Fruit fly (Drosophila melanogaster) whole organism, embryonic: Measurements from ENCODE around the gene CG9674.

Experiments used
- Ada2b ChIP-seq: fragments of 200-800 bp; sonication (Bioruptor generic); IDR thresholded peaks from 2 replicates; pipeline ENCODE4 v1.3.6; 2022; ENCODE audit warnings: missing biosample characterization, missing genetic modification characterization
- Aef1 ChIP-seq: fragments of 200-800 bp; sonication (Bioruptor generic); IDR thresholded peaks from 3 replicates; pipeline ENCODE4 v1.3.6; 2022; ENCODE audit warnings: missing biosample characterization, missing genetic modification characterization
- Antp ChIP-seq: fragments of 200-800 bp; sonication (Bioruptor generic); optimal IDR thresholded peaks from 3 replicates; lab custom pipeline; 2016; ENCODE audit warnings: missing biosample characterization, missing genetic modification characterization
- CG1024 ChIP-seq: fragments of 200-800 bp; sonication (Bioruptor generic); IDR thresholded peaks from 2 replicates; pipeline ENCODE4 v1.3.6; 2022; ENCODE audit warnings: missing biosample characterization, missing genetic modification characterization
- CG10321 ChIP-seq: fragments of 200-800 bp; sonication (Bioruptor generic); IDR thresholded peaks from 2 replicates; pipeline ENCODE4 v1.3.6; 2022; ENCODE audit warnings: missing biosample characterization, missing genetic modification characterization
- CG10654 ChIP-seq: fragments of 200-800 bp; sonication (Bioruptor generic); optimal IDR thresholded peaks from 2 replicates; lab custom pipeline; 2016; ENCODE audit warnings: missing biosample characterization, missing genetic modification characterization
- CG11456 ChIP-seq: fragments of 200-800 bp; sonication (Bioruptor generic); IDR thresholded peaks from 3 replicates; pipeline ENCODE4 v1.3.6; 2022; ENCODE audit warnings: missing biosample characterization, missing genetic modification characterization
- CG12391 ChIP-seq: fragments of 200-800 bp; sonication (Bioruptor generic); optimal IDR thresholded peaks from 3 replicates; lab custom pipeline; 2018; ENCODE audit warnings: missing biosample characterization, mild to moderate bottlenecking, missing genetic modification characterization, moderate library complexity
- CG15011 ChIP-seq: fragments of 200-800 bp; sonication (Bioruptor generic); optimal IDR thresholded peaks from 3 replicates; lab custom pipeline; 2018; ENCODE audit warnings: missing biosample characterization, mild to moderate bottlenecking, missing genetic modification characterization
- CG15479 ChIP-seq: fragments of 200-800 bp; sonication (Bioruptor generic); optimal IDR thresholded peaks from 3 replicates; lab custom pipeline; 2019; ENCODE audit warnings: missing biosample characterization, mild to moderate bottlenecking, missing genetic modification characterization, moderate library complexity
- CG16815 ChIP-seq: fragments of 200-800 bp; sonication (Bioruptor generic); optimal IDR thresholded peaks from 3 replicates; lab custom pipeline; 2017; ENCODE audit warnings: missing biosample characterization, mild to moderate bottlenecking, missing genetic modification characterization
- CG17568 ChIP-seq: fragments of 200-800 bp; sonication (Bioruptor generic); optimal IDR thresholded peaks from 2 replicates; lab custom pipeline; 2018; ENCODE audit warnings: missing biosample characterization, mild to moderate bottlenecking, missing genetic modification characterization, moderate library complexity
- CG17802 ChIP-seq: fragments of 200-800 bp; sonication (Bioruptor generic); optimal IDR thresholded peaks from 2 replicates; lab custom pipeline; 2018; ENCODE audit warnings: missing biosample characterization, mild to moderate bottlenecking, missing genetic modification characterization, moderate library complexity
- CG18476 ChIP-seq: fragments of 200-800 bp; sonication (Bioruptor generic); optimal IDR thresholded peaks from 2 replicates; lab custom pipeline; 2016; ENCODE audit warnings: missing biosample characterization, mild to moderate bottlenecking, missing genetic modification characterization
- CG30020 ChIP-seq: fragments of 200-800 bp; optimal IDR thresholded peaks from 2 replicates; lab custom pipeline; 2019; ENCODE audit warnings: missing biosample characterization, mild to moderate bottlenecking, missing genetic modification characterization, moderate library complexity
- CG6813 ChIP-seq: fragments of 200-800 bp; sonication (Bioruptor generic); optimal IDR thresholded peaks from 2 replicates; lab custom pipeline; 2017; ENCODE audit warnings: missing biosample characterization, missing genetic modification characterization, mild to moderate bottlenecking, moderate library complexity, missing genetic modification reagents
- CG7357 ChIP-seq: fragments of 200-800 bp; sonication (Bioruptor generic); IDR thresholded peaks from 3 replicates; pipeline ENCODE4 v1.3.6; 2022; ENCODE audit warnings: missing biosample characterization, missing genetic modification characterization
- CG7745 ChIP-seq: fragments of 200-800 bp; sonication (Bioruptor generic); optimal IDR thresholded peaks from 2 replicates; lab custom pipeline; 2018; ENCODE audit warnings: missing biosample characterization, mild to moderate bottlenecking, missing genetic modification characterization, moderate library complexity
- CG8359 ChIP-seq: fragments of 200-800 bp; sonication (Bioruptor generic); optimal IDR thresholded peaks from 2 replicates; lab custom pipeline; 2017; ENCODE audit warnings: missing biosample characterization, mild to moderate bottlenecking, missing genetic modification characterization, borderline replicate concordance
- CG8765 ChIP-seq: fragments of 200-800 bp; sonication (Bioruptor generic); IDR thresholded peaks from 2 replicates; pipeline ENCODE4 v1.3.6; 2022; ENCODE audit warnings: missing biosample characterization, missing genetic modification characterization
- CG8924 ChIP-seq: fragments of 200-800 bp; optimal IDR thresholded peaks from 3 replicates; lab custom pipeline; 2019; ENCODE audit warnings: missing biosample characterization, mild to moderate bottlenecking, missing genetic modification characterization, moderate library complexity
- CG9797 ChIP-seq: fragments of 200-800 bp; sonication (Bioruptor generic); optimal IDR thresholded peaks from 3 replicates; lab custom pipeline; 2018; ENCODE audit warnings: missing biosample characterization, mild to moderate bottlenecking, missing genetic modification characterization
- Dbx ChIP-seq: fragments of 200-800 bp; sonication (Bioruptor generic); IDR thresholded peaks from 3 replicates; pipeline ENCODE4 v1.3.6; 2022; ENCODE audit warnings: missing biosample characterization, missing genetic modification characterization
- Dll ChIP-seq: fragments of 200-800 bp; sonication (Bioruptor generic); IDR thresholded peaks from 4 replicates; pipeline ENCODE4 v1.3.6; 2022; ENCODE audit warnings: missing biosample characterization, missing genetic modification characterization; ENCODE audit not compliant: partially characterized antibody
- Gsc ChIP-seq: fragments of 200-800 bp; sonication (Bioruptor generic); IDR thresholded peaks from 2 replicates; pipeline ENCODE4 v1.3.6; 2022; ENCODE audit warnings: missing biosample characterization, missing genetic modification characterization
- Ptx1 ChIP-seq: fragments of 200-800 bp; sonication (Bioruptor generic); IDR thresholded peaks from 2 replicates; pipeline ENCODE4 v1.3.6; 2022; ENCODE audit warnings: missing biosample characterization, missing genetic modification characterization
- Sin3A ChIP-seq: fragments of >200 bp; optimal IDR thresholded peaks from 2 replicates; lab custom pipeline; 2018
- Sry-δ ChIP-seq: fragments of 200-800 bp; sonication (Bioruptor generic); optimal IDR thresholded peaks from 2 replicates; lab custom pipeline; 2016; ENCODE audit warnings: missing biosample characterization, missing genetic modification characterization
- bowl ChIP-seq: fragments of 200-800 bp; sonication (Bioruptor generic); IDR thresholded peaks from 2 replicates; pipeline ENCODE4 v1.3.6; 2022; ENCODE audit warnings: missing biosample characterization, missing genetic modification characterization
- br ChIP-seq: fragments of >200 bp; optimal IDR thresholded peaks from 2 replicates; lab custom pipeline; 2017
- corto ChIP-seq: fragments of 200-800 bp; sonication (Bioruptor generic); optimal IDR thresholded peaks from 2 replicates; lab custom pipeline; 2016; ENCODE audit warnings: missing biosample characterization, mild to moderate bottlenecking, missing genetic modification characterization, moderate library complexity
- eve ChIP-seq, 2 experiments: fragments of >200 bp; optimal IDR thresholded peaks; 2 replicates each; lab custom pipeline; 2017; ENCODE audit warnings: missing biosample characterization in 2 of 2, missing genetic modification characterization in 2 of 2
- gsb ChIP-seq: fragments of 200-800 bp; sonication (Bioruptor generic); IDR thresholded peaks from 2 replicates; pipeline ENCODE4 v1.3.6; 2022; ENCODE audit warnings: missing biosample characterization, missing genetic modification characterization
- ind ChIP-seq: fragments of 200-800 bp; sonication (Bioruptor generic); optimal IDR thresholded peaks from 3 replicates; lab custom pipeline; 2016; ENCODE audit warnings: missing biosample characterization, missing genetic modification characterization
- inv ChIP-seq: fragments of 200-800 bp; sonication (Bioruptor generic); IDR thresholded peaks from 2 replicates; pipeline ENCODE4 v1.3.6; 2022; ENCODE audit warnings: missing biosample characterization, missing genetic modification characterization; ENCODE audit not compliant: partially characterized antibody
- kni ChIP-seq: fragments of 200-800 bp; sonication (Bioruptor generic); optimal IDR thresholded peaks from 3 replicates; lab custom pipeline; 2017; ENCODE audit warnings: mild to moderate bottlenecking, missing biosample characterization, missing genetic modification reagents, missing genetic modification characterization
- mirr ChIP-seq: fragments of 200-800 bp; sonication (Bioruptor generic); optimal IDR thresholded peaks from 3 replicates; lab custom pipeline; 2018; ENCODE audit warnings: missing biosample characterization, mild to moderate bottlenecking, missing genetic modification characterization
- nau ChIP-seq: fragments of 200-800 bp; sonication (Bioruptor generic); optimal IDR thresholded peaks from 3 replicates; lab custom pipeline; 2017; ENCODE audit warnings: missing biosample characterization, mild to moderate bottlenecking, missing genetic modification characterization, missing genetic modification reagents
- nerfin-2 ChIP-seq: fragments of 200-800 bp; sonication (Bioruptor generic); IDR thresholded peaks from 2 replicates; pipeline ENCODE4 v1.3.6; 2022; ENCODE audit warnings: missing biosample characterization, missing genetic modification characterization; ENCODE audit not compliant: partially characterized antibody
- nom ChIP-seq: fragments of 200-800 bp; sonication (Bioruptor generic); optimal IDR thresholded peaks from 2 replicates; lab custom pipeline; 2017; ENCODE audit warnings: missing biosample characterization, missing genetic modification characterization, mild to moderate bottlenecking, moderate library complexity, missing genetic modification reagents
- otp ChIP-seq: fragments of 200-800 bp; sonication (Bioruptor generic); IDR thresholded peaks from 3 replicates; pipeline ENCODE4, ENCODE4 v1.3.6; 2022; ENCODE audit warnings: missing biosample characterization, missing genetic modification characterization
- pb ChIP-seq: fragments of 200-800 bp; sonication (Bioruptor generic); optimal IDR thresholded peaks from 3 replicates; lab custom pipeline; 2016; ENCODE audit warnings: missing biosample characterization, missing genetic modification characterization
- row ChIP-seq: fragments of 200-800 bp; sonication (Bioruptor generic); IDR thresholded peaks from 3 replicates; pipeline ENCODE4 v1.3.6; 2022; ENCODE audit warnings: missing biosample characterization, missing genetic modification characterization
- salm ChIP-seq: fragments of 200-800 bp; sonication (Bioruptor generic); optimal IDR thresholded peaks from 2 replicates; lab custom pipeline; 2018; ENCODE audit warnings: missing biosample characterization, mild to moderate bottlenecking, missing genetic modification characterization
- sens ChIP-seq: fragments of 200-800 bp; sonication (Bioruptor generic); peaks from one replicate; lab custom pipeline; 2016; ENCODE audit warnings: missing biosample characterization, missing genetic modification characterization
- tll ChIP-seq, 2 experiments: fragments of 200-800 bp in 1 of 2; fragments of >200 bp in 1 of 2; sonication (Bioruptor generic) in 1 of 2; optimal IDR thresholded peaks; 2 replicates each; lab custom pipeline; 2017 to 2019; ENCODE audit warnings: missing biosample characterization in 2 of 2, missing genetic modification characterization in 2 of 2, mild to moderate bottlenecking in 1 of 2, moderate library complexity in 1 of 2
- trem ChIP-seq: fragments of 200-800 bp; optimal IDR thresholded peaks from 3 replicates; lab custom pipeline; 2019; ENCODE audit warnings: missing biosample characterization, mild to moderate bottlenecking, missing genetic modification characterization, moderate library complexity
- vfl ChIP-seq: fragments of 200-800 bp; sonication (Bioruptor generic); optimal IDR thresholded peaks from 2 replicates; lab custom pipeline; 2016; ENCODE audit warnings: missing biosample characterization, missing genetic modification characterization
- z ChIP-seq: fragments of 200-800 bp; sonication (Bioruptor generic); IDR thresholded peaks from 3 replicates; pipeline ENCODE4 v1.3.6; 2022; ENCODE audit warnings: missing biosample characterization, missing genetic modification characterization

CG9674 gene

DNA sequence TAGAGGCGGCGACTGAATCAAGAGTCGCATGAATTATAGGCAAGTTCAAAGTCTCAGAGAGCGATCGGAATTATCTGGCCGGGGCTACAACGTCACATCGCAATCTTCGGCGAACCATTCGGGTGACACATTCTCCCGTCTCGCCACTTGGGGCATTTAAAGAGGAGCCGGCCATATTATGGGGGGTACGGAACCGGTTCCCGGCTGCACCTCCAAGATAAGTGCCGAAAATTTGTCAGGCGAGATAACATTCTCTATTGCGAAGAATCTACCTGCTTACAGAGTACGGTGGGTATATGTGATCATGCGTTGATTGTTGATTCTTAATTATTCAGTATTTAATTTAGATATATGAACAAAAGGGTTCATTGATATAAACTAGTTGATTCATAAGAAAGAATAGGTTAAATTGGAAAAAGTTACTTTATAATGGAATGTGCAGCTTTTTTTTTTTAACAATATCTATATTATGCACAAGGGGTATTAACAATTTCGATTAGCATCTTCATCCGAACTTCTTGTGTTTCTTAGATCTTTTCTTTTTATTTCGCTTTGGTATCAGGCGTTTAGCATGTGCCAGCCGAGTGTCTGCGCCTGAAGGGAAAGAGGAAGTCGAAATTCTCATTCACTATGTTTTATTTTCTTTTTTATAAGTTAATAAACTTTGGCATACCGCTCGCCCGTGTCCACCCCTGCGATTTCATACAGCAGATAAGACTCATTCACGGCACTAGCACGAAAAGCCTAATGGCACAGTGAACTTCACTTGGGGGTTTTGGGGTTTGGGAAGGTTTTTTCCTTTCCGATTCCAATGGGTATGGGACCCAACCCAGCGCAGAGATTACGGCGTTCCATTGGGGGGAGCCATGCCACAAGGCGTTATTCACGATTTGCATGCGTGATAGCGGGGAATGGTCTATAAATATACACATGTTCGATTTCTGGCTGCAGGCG, 5.8 kb downstream of the CG9674 start (continued):
- TF ChIP-seq CG15011 (GFP tag; lab: Kevin White, UChicago) (peak; percentile 4), ind (GFP tag; lab: Kevin White, UChicago) (peak; percentile 51), row (GFP tag; lab: Robert Waterston, UW) (peak; percentile 82), kni (GFP tag; lab: Kevin White, UChicago) (peak; percentile 7), Sin3A (lab: Kevin White, UChicago) (no peak), tll (GFP tag; optimal IDR thresholded peaks at IDR 0.05; lab: Kevin White, UChicago) (no peak), CG8765 (GFP tag; lab: Robert Waterston, UW) (no peak), Dbx (GFP tag; lab: Robert Waterston, UW) (no peak), Ptx1 (GFP tag; lab: Robert Waterston, UW) (peak; percentile 53), corto (no peak), CG18476 (GFP tag; lab: Kevin White, UChicago) (peak; percentile 52), inv (GFP tag; lab: Robert Waterston, UW) (no peak), Dll (no peak), salm (tag; lab: Kevin White, UChicago) (no peak), CG10654 (GFP tag; lab: Kevin White, UChicago) (no peak), nerfin-2 (GFP tag; lab: Robert Waterston, UW) (no peak), CG10321 (GFP tag; lab: Robert Waterston, UW) (no peak), CG8359 (peak; percentile 23), sens (GFP tag; lab: Kevin White, UChicago) (peak; percentile 92), Sry-δ (no peak), nom (GFP tag; lab: Kevin White, UChicago) (peak; percentile 87), Gsc (GFP tag; lab: Robert Waterston, UW) (no peak), CG16815 (GFP tag; lab: Kevin White, UChicago) (peak; percentile 58), CG8924 (tag; lab: Kevin White, UChicago) (peak; percentile 46), CG9797 (no peak), CG17568 (GFP tag; lab: Kevin White, UChicago) (no peak), CG7357 (GFP tag; lab: Robert Waterston, UW) (no peak), CG1024 (no peak), mirr (GFP tag; lab: Kevin White, UChicago) (peak; percentile 37), bowl (GFP tag; lab: Robert Waterston, UW) (no peak), Aef1 (GFP tag; lab: Robert Waterston, UW) (no peak), CG11456 (GFP tag; lab: Robert Waterston, UW) (no peak), vfl (GFP tag; lab: Kevin White, UChicago) (no peak), CG6813 (GFP tag; lab: Kevin White, UChicago) (no peak), z (no peak), br (no peak), CG17802 (tag; lab: Kevin White, UChicago) (no peak), pb (peak; percentile 45), CG12391 (peak; percentile 66), CG7745 (tag; lab: Kevin White, UChicago) (peak; percentile 21), Antp (GFP tag; lab: Kevin White, UChicago) (no peak), eve (GFP tag; optimal IDR thresholded peaks at IDR 0.05; lab: Kevin White, UChicago) (peak in 1 of 2 experiments; percentile 12), nau (peak; percentile 40), trem (no peak), CG30020 (tag; lab: Kevin White, UChicago) (no peak), otp (no peak), gsb (GFP tag; lab: Robert Waterston, UW) (no peak), CG15479 (GFP tag; lab: Kevin White, UChicago) (no peak), Ada2b (GFP tag; lab: Robert Waterston, UW) (peak; percentile 28; the same call in 1 of the 2 replicates)
